Worm (Caenorhabditis elegans) whole organism, young adult: ENCODE data around the gene unc-50.

Source experiments
- B0019.2 ChIP-seq: fragments of 200-800 bp; sonication (Bioruptor generic); conservative IDR thresholded peaks from 2 replicates; pipeline ENCODE4 v1.3.6; 2022; ENCODE audit warnings: missing genetic modification reagents, missing genetic modification characterization, missing compliant biosample characterization
- F23B12.7 ChIP-seq: sonication (generic microtip); optimal IDR thresholded peaks from 2 replicates; lab custom pipeline; 2017; ENCODE audit warnings: missing genetic modification characterization, mild to moderate bottlenecking, missing compliant biosample characterization, antibody characterized with exemption, moderate library complexity; ENCODE audit not compliant: insufficient read depth
- F33H1.4 ChIP-seq: fragments of 200-800 bp; sonication (Bioruptor generic); IDR thresholded peaks from 2 replicates; pipeline ENCODE4 v1.3.6; 2022; ENCODE audit warnings: missing genetic modification reagents, missing genetic modification characterization, missing compliant biosample characterization
- F49E8.2 ChIP-seq: sonication (generic microtip); optimal IDR thresholded peaks from 3 replicates; lab custom pipeline; 2017; ENCODE audit warnings: missing genetic modification characterization, mild to moderate bottlenecking, missing compliant biosample characterization, antibody characterized with exemption, moderate library complexity; ENCODE audit not compliant: insufficient read depth
- Y67H2A.10 ChIP-seq: fragments of 200-800 bp; sonication (Bioruptor generic); conservative IDR thresholded peaks from 2 replicates; pipeline ENCODE4 v1.3.6; 2022; ENCODE audit warnings: missing genetic modification reagents, missing genetic modification characterization, missing compliant biosample characterization
- athp-1 ChIP-seq: sonication (generic microtip); optimal IDR thresholded peaks from 2 replicates; lab custom pipeline; 2017; ENCODE audit warnings: mild to moderate bottlenecking, missing genetic modification characterization, missing compliant biosample characterization
- attf-5 ChIP-seq: fragments of 200-800 bp; sonication (Bioruptor generic); optimal IDR thresholded peaks from 2 replicates; lab custom pipeline; 2018; ENCODE audit warnings: mild to moderate bottlenecking, missing genetic modification characterization, missing compliant biosample characterization
- cebp-1 ChIP-seq, 2 experiments: fragments of 200-800 bp in 1 of 2; sonication (Bioruptor generic) in 1 of 2; sonication (generic microtip) in 1 of 2; IDR thresholded peaks in 1 of 2; optimal IDR thresholded peaks in 1 of 2; 2 replicates each; pipeline versions ENCODE4 v1.3.6 to Lab custom; 2017 to 2022; ENCODE audit warnings: missing compliant biosample characterization in 2 of 2, missing genetic modification characterization in 2 of 2, mild to moderate bottlenecking in 1 of 2, missing genetic modification reagents in 1 of 2, moderate library complexity in 1 of 2
- ceh-40 ChIP-seq: fragments of 200-800 bp; sonication (Bioruptor generic); IDR thresholded peaks from 2 replicates; pipeline ENCODE4 v1.3.6; 2022; ENCODE audit warnings: missing genetic modification characterization, missing compliant biosample characterization
- ceh-79 ChIP-seq: sonication (generic microtip); optimal IDR thresholded peaks from 2 replicates; lab custom pipeline; 2017; ENCODE audit warnings: mild to moderate bottlenecking, missing genetic modification characterization, missing compliant biosample characterization
- ceh-91 ChIP-seq: fragments of 200-800 bp; sonication (Bioruptor generic); IDR thresholded peaks from 2 replicates; pipeline ENCODE4 v1.3.6; 2022; ENCODE audit warnings: missing genetic modification reagents, missing genetic modification characterization, missing compliant biosample characterization
- egl-44 ChIP-seq: fragments of 200-800 bp; sonication (Bioruptor generic); IDR thresholded peaks from 2 replicates; pipeline ENCODE4 v1.3.6; 2022; ENCODE audit warnings: missing genetic modification reagents, missing genetic modification characterization, missing compliant biosample characterization
- ets-4 ChIP-seq: fragments of 200-800 bp; sonication (Bioruptor generic); optimal IDR thresholded peaks from 2 replicates; lab custom pipeline; 2018; ENCODE audit warnings: mild to moderate bottlenecking, missing genetic modification characterization, missing compliant biosample characterization
- fkh-3 ChIP-seq: sonication (generic microtip); optimal IDR thresholded peaks from 2 replicates; lab custom pipeline; 2016; ENCODE audit warnings: mild to moderate bottlenecking, missing genetic modification characterization, missing compliant biosample characterization
- hlh-26 ChIP-seq: fragments of 200-800 bp; sonication (Bioruptor generic); conservative IDR thresholded peaks from 2 replicates; pipeline ENCODE4 v1.3.6; 2022; ENCODE audit warnings: missing genetic modification reagents, missing genetic modification characterization, missing compliant biosample characterization
- hmg-1.2 ChIP-seq: fragments of 200-800 bp; sonication (Bioruptor generic); IDR thresholded peaks from 2 replicates; pipeline ENCODE4 v1.3.6; 2022; ENCODE audit warnings: missing genetic modification reagents, missing genetic modification characterization, missing compliant biosample characterization
- let-607 ChIP-seq, 2 experiments: fragments of 200-800 bp in 1 of 2; sonication (Bioruptor generic) in 1 of 2; sonication (generic microtip) in 1 of 2; optimal IDR thresholded peaks; 2 replicates each; lab custom pipeline; 2016 to 2018; ENCODE audit warnings: mild to moderate bottlenecking in 2 of 2, missing compliant biosample characterization in 2 of 2, missing genetic modification characterization in 2 of 2, moderate library complexity in 2 of 2, missing genotype in 1 of 2
- lin-40 ChIP-seq: sonication (generic microtip); optimal IDR thresholded peaks from 2 replicates; lab custom pipeline; 2016; ENCODE audit warnings: missing genetic modification characterization, mild to moderate bottlenecking, missing compliant biosample characterization, missing genotype, missing genetic modification reagents
- lin-54 ChIP-seq: fragments of 200-800 bp; sonication (Bioruptor generic); optimal IDR thresholded peaks from 2 replicates; lab custom pipeline; 2018; ENCODE audit warnings: mild to moderate bottlenecking, missing genetic modification characterization, missing compliant biosample characterization
- lir-1 ChIP-seq: fragments of 200-800 bp; sonication (Bioruptor generic); conservative IDR thresholded peaks from 2 replicates; pipeline ENCODE4 v1.3.6; 2022; ENCODE audit warnings: missing genetic modification reagents, missing genetic modification characterization, missing compliant biosample characterization
- lsl-1 ChIP-seq: fragments of 200-800 bp; sonication (Bioruptor generic); optimal IDR thresholded peaks from 2 replicates; lab custom pipeline; 2018; ENCODE audit warnings: mild to moderate bottlenecking, missing genetic modification characterization, moderate library complexity, missing compliant biosample characterization
- lsy-27 ChIP-seq: sonication (generic microtip); optimal IDR thresholded peaks from 2 replicates; lab custom pipeline; 2017; ENCODE audit warnings: missing genetic modification characterization, mild to moderate bottlenecking, missing compliant biosample characterization, antibody characterized with exemption, missing genotype, borderline replicate concordance; ENCODE audit not compliant: insufficient read depth
- mes-4 ChIP-seq: sonication (generic microtip); optimal IDR thresholded peaks from 2 replicates; lab custom pipeline; 2016; ENCODE audit warnings: missing genotype, missing genetic modification characterization, missing compliant biosample characterization
- mxl-1 ChIP-seq: sonication (generic microtip); optimal IDR thresholded peaks from 2 replicates; lab custom pipeline; 2016; ENCODE audit warnings: missing genetic modification characterization, missing compliant biosample characterization
- nhr-179 ChIP-seq: sonication (generic microtip); optimal IDR thresholded peaks from 2 replicates; lab custom pipeline; 2016; ENCODE audit warnings: mild to moderate bottlenecking, missing genetic modification characterization, missing compliant biosample characterization
- nhr-80 ChIP-seq: sonication (generic microtip); optimal IDR thresholded peaks from 2 replicates; lab custom pipeline; 2016; ENCODE audit warnings: missing genetic modification characterization, missing compliant biosample characterization
- pha-4 ChIP-seq: fragments of 150-350 bp; sonication (generic microtip); optimal IDR thresholded peaks from 2 replicates; lab custom pipeline; 2014; ENCODE audit warnings: missing biosample characterization, missing genetic modification reagents, missing genetic modification characterization
- sea-2 ChIP-seq: fragments of 200-800 bp; sonication (Bioruptor generic); IDR thresholded peaks from 2 replicates; pipeline ENCODE4 v1.3.6; 2022; ENCODE audit warnings: missing genetic modification characterization, missing compliant biosample characterization
- snpc-3.4 ChIP-seq: sonication (generic microtip); optimal IDR thresholded peaks from 2 replicates; lab custom pipeline; 2017; ENCODE audit warnings: missing genetic modification characterization, mild to moderate bottlenecking, missing compliant biosample characterization, antibody characterized with exemption, moderate library complexity, missing genotype, missing genetic modification reagents
- tbp1 ChIP-seq: fragments of 200-800 bp; sonication (Bioruptor generic); optimal IDR thresholded peaks from 2 replicates; lab custom pipeline; 2018; ENCODE audit warnings: mild to moderate bottlenecking, missing genetic modification characterization, missing compliant biosample characterization
- zfh-2 ChIP-seq: fragments of 200-800 bp; sonication (Bioruptor generic); conservative IDR thresholded peaks from 2 replicates; pipeline ENCODE4 v1.3.6; 2022; ENCODE audit warnings: missing genetic modification reagents, missing genetic modification characterization, missing compliant biosample characterization
- zim-3 ChIP-seq: sonication (generic microtip); optimal IDR thresholded peaks from 2 replicates; lab custom pipeline; 2017; ENCODE audit warnings: mild to moderate bottlenecking, missing genetic modification characterization, moderate library complexity, missing compliant biosample characterization
- ztf-18 ChIP-seq: sonication (generic microtip); optimal IDR thresholded peaks from 2 replicates; lab custom pipeline; 2016; ENCODE audit warnings: missing genotype, mild to moderate bottlenecking, missing genetic modification characterization, missing compliant biosample characterization
- ztf-28 ChIP-seq: fragments of 200-800 bp; sonication (Bioruptor generic); IDR thresholded peaks from 2 replicates; pipeline ENCODE4 v1.3.6; 2022; ENCODE audit warnings: missing genetic modification reagents, missing genetic modification characterization, missing compliant biosample characterization
- ztf-3 ChIP-seq: fragments of 200-800 bp; sonication (Bioruptor generic); optimal IDR thresholded peaks from 2 replicates; lab custom pipeline; 2018; ENCODE audit warnings: mild to moderate bottlenecking, missing genetic modification characterization, missing compliant biosample characterization

Gene unc-50

ce11 chrIII:10318755-10319154 is 793 bp upstream of the unc-50 start, which contains the start of gene unc-69 (continued):
- TF ChIP-seq cebp-1 (GFP tag; IDR thresholded peaks at IDR 0.05; lab: Robert Waterston, UW) (no peak), cebp-1 (tag; optimal IDR thresholded peaks at IDR 0.05; lab: Kevin White, UChicago) (peak; percentile 42), F49E8.2 (no peak), lir-1 (GFP tag; lab: Robert Waterston, UW) (no peak), fkh-3 (tag; lab: Kevin White, UChicago) (no peak), snpc-3.4 (tag; lab: Kevin White, UChicago) (peak; percentile 9), tbp1 (GFP tag; lab: Kevin White, UChicago) (no peak), ztf-18 (tag; lab: Kevin White, UChicago) (peak; percentile 33), F33H1.4 (GFP tag; lab: Robert Waterston, UW) (peak; percentile 27; the same call in 1 of the 2 replicates), lin-54 (GFP tag; lab: Kevin White, UChicago) (peak; percentile 28), let-607 (tag; optimal IDR thresholded peaks at IDR 0.05; lab: Kevin White, UChicago) (peak; percentile 12 to 48), lsy-27 (tag; lab: Kevin White, UChicago) (no peak), lsl-1 (GFP tag; lab: Kevin White, UChicago) (peak; percentile 52), hmg-1.2 (GFP tag; lab: Robert Waterston, UW) (peak; percentile 95), ceh-40 (GFP tag; lab: Robert Waterston, UW) (no peak), attf-5 (GFP tag; lab: Kevin White, UChicago) (peak; percentile 30)

ce11 chrIII:10314234-10314633 is 3.7 kb downstream of the unc-50 start:
- peak; percentile 0 for TF ChIP-seq ztf-18 (tag; lab: Kevin White, UChicago)
- TF ChIP-seq ets-4 (GFP tag; lab: Kevin White, UChicago), result no peak
- no peak for TF ChIP-seq nhr-179
- peak; percentile 24 for TF ChIP-seq nhr-80 (tag; lab: Kevin White, UChicago)

- no peak for TF ChIP-seq mxl-1 (tag; lab: Kevin White, UChicago)
- no peak for TF ChIP-seq pha-4 (tag; lab: Kevin White, UChicago)
- no peak for TF ChIP-seq ztf-3 (GFP tag; lab: Kevin White, UChicago)
- TF ChIP-seq lsy-27 (tag; lab: Kevin White, UChicago), result no peak
- TF ChIP-seq B0019.2, result no peak
- TF ChIP-seq lin-40 (tag; lab: Kevin White, UChicago), result no peak
- TF ChIP-seq egl-44 (GFP tag; lab: Robert Waterston, UW), result no peak
- TF ChIP-seq ztf-28 (GFP tag; lab: Robert Waterston, UW), result no peak
- no peak for TF ChIP-seq ceh-79 (tag; lab: Kevin White, UChicago)
- TF ChIP-seq mes-4, result no peak
- TF ChIP-seq sea-2 (GFP tag; lab: Robert Waterston, UW), result no peak
- no peak for TF ChIP-seq zfh-2 (GFP tag; lab: Robert Waterston, UW)
- no peak for TF ChIP-seq F23B12.7 (tag; lab: Kevin White, UChicago)
- no peak for TF ChIP-seq athp-1 (tag; lab: Kevin White, UChicago)
- no peak for TF ChIP-seq F49E8.2
- no peak for TF ChIP-seq ceh-91 (GFP tag; lab: Robert Waterston, UW)
- TF ChIP-seq fkh-3 (tag; lab: Kevin White, UChicago), result no peak
- TF ChIP-seq hlh-26 (GFP tag; lab: Robert Waterston, UW), result no peak
- TF ChIP-seq zim-3 (tag; lab: Kevin White, UChicago), result no peak
- no peak for TF ChIP-seq Y67H2A.10 (GFP tag; lab: Robert Waterston, UW)
- TF ChIP-seq, all 124 proteins: peak for 0
These were observed 6.9 kb downstream of the unc-50 start, which contains the start of gene T07A5.7 for ce11 chrIII:10311016-10311415. TSS of gene T07A5.7 (minus strand) at chrIII:10311116.
